Fruit fly (Drosophila melanogaster) whole organism, embryonic: ENCODE measurements around the gene Atg8b.

Experiments used
- Atf3 ChIP-seq: fragments of 200-800 bp; sonication (Bioruptor generic); optimal IDR thresholded peaks from 3 replicates; lab custom pipeline; 2016; ENCODE audit warnings: missing biosample characterization, missing genetic modification characterization
- B-H2 ChIP-seq: fragments of 200-800 bp; sonication (Bioruptor generic); optimal IDR thresholded peaks from 2 replicates; lab custom pipeline; 2018; ENCODE audit warnings: missing biosample characterization, mild to moderate bottlenecking, missing genetic modification characterization
- Blimp-1 ChIP-seq: fragments of 200-800 bp; sonication (Bioruptor generic); optimal IDR thresholded peaks from 3 replicates; lab custom pipeline; 2018; ENCODE audit warnings: missing biosample characterization, missing genetic modification characterization, mild to moderate bottlenecking, moderate library complexity, missing genetic modification reagents
- CG10462 ChIP-seq: fragments of 200-800 bp; sonication (Bioruptor generic); optimal IDR thresholded peaks from 2 replicates; lab custom pipeline; 2016; ENCODE audit warnings: missing biosample characterization, missing genetic modification characterization
- CG10565 ChIP-seq: fragments of 200-800 bp; sonication (Bioruptor generic); optimal IDR thresholded peaks from 3 replicates; lab custom pipeline; 2016; ENCODE audit warnings: missing biosample characterization, mild to moderate bottlenecking, missing genetic modification characterization
- CG11504 ChIP-seq: fragments of 200-800 bp; sonication (Bioruptor generic); optimal IDR thresholded peaks from 3 replicates; lab custom pipeline; 2019; ENCODE audit warnings: missing biosample characterization, mild to moderate bottlenecking, missing genetic modification characterization, moderate library complexity
- CG13894 ChIP-seq: fragments of 200-800 bp; sonication (Bioruptor generic); optimal IDR thresholded peaks from 3 replicates; lab custom pipeline; 2018; ENCODE audit warnings: missing biosample characterization, mild to moderate bottlenecking, missing genetic modification characterization, moderate library complexity
- CG17361 ChIP-seq: fragments of 200-800 bp; sonication (Bioruptor generic); IDR thresholded peaks from 3 replicates; pipeline ENCODE4 v1.3.6; 2022; ENCODE audit warnings: missing biosample characterization, missing genetic modification characterization
- CG17829 ChIP-seq: fragments of 200-800 bp; optimal IDR thresholded peaks from 2 replicates; lab custom pipeline; 2019; ENCODE audit warnings: missing biosample characterization, mild to moderate bottlenecking, missing genetic modification characterization, moderate library complexity
- CG18011 ChIP-seq: fragments of 200-800 bp; sonication (Bioruptor generic); optimal IDR thresholded peaks from 2 replicates; lab custom pipeline; 2017; ENCODE audit warnings: missing biosample characterization, missing genetic modification characterization, mild to moderate bottlenecking, moderate library complexity, missing genotype
- CG2129 ChIP-seq: fragments of 200-800 bp; sonication (Bioruptor generic); IDR thresholded peaks from 2 replicates; pipeline ENCODE4 v1.3.6; 2022; ENCODE audit warnings: missing biosample characterization, missing genetic modification characterization; ENCODE audit not compliant: partially characterized antibody
- CG2875 ChIP-seq: fragments of 200-800 bp; sonication (Bioruptor generic); optimal IDR thresholded peaks from 2 replicates; lab custom pipeline; 2017; ENCODE audit warnings: missing biosample characterization, mild to moderate bottlenecking, missing genetic modification characterization, missing genetic modification reagents
- CG43689 ChIP-seq: fragments of 200-800 bp; sonication (Bioruptor generic); IDR thresholded peaks from 2 replicates; pipeline ENCODE4 v1.3.6; 2022; ENCODE audit warnings: missing biosample characterization, missing genetic modification characterization
- CG4404 ChIP-seq: fragments of 200-800 bp; sonication (Bioruptor generic); IDR thresholded peaks from 2 replicates; pipeline ENCODE4 v1.3.6; 2022; ENCODE audit warnings: missing biosample characterization, missing genetic modification characterization
- CG7786 ChIP-seq: fragments of 200-800 bp; sonication (Bioruptor generic); optimal IDR thresholded peaks from 2 replicates; lab custom pipeline; 2016; ENCODE audit warnings: missing biosample characterization, missing genetic modification characterization
- CG7928 ChIP-seq: fragments of 200-800 bp; sonication (Bioruptor generic); optimal IDR thresholded peaks from 2 replicates; lab custom pipeline; 2017; ENCODE audit warnings: missing biosample characterization, mild to moderate bottlenecking, missing genetic modification characterization
- CG7963 ChIP-seq: fragments of 200-800 bp; sonication (Bioruptor generic); IDR thresholded peaks from 3 replicates; pipeline ENCODE4 v1.3.6; 2022; ENCODE audit warnings: missing biosample characterization, missing genetic modification characterization; ENCODE audit not compliant: partially characterized antibody
- CG8089 ChIP-seq: fragments of 200-800 bp; sonication (Bioruptor generic); optimal IDR thresholded peaks from 3 replicates; lab custom pipeline; 2016; ENCODE audit warnings: missing biosample characterization, missing genetic modification characterization
- CG9437 ChIP-seq: fragments of 200-800 bp; sonication (Bioruptor generic); optimal IDR thresholded peaks from 2 replicates; lab custom pipeline; 2018; ENCODE audit warnings: missing biosample characterization, mild to moderate bottlenecking, missing genetic modification characterization
- CrebB ChIP-seq: fragments of 200-800 bp; sonication (Bioruptor generic); optimal IDR thresholded peaks from 3 replicates; lab custom pipeline; 2018; ENCODE audit warnings: missing biosample characterization, mild to moderate bottlenecking, missing genetic modification characterization
- E2f2 ChIP-seq: fragments of 200-800 bp; sonication (Bioruptor generic); IDR thresholded peaks from 2 replicates; pipeline ENCODE4 v1.3.6; 2022; ENCODE audit warnings: missing biosample characterization, missing genetic modification characterization
- Ets65A ChIP-seq: fragments of 200-800 bp; sonication (Bioruptor generic); peaks from one replicate; lab custom pipeline; 2016; ENCODE audit warnings: missing biosample characterization, missing genetic modification characterization
- HmgZ ChIP-seq: fragments of 200-800 bp; sonication (Bioruptor generic); optimal IDR thresholded peaks from 2 replicates; lab custom pipeline; 2018; ENCODE audit warnings: missing biosample characterization, mild to moderate bottlenecking, missing genetic modification characterization
- Hr78 ChIP-seq, 2 experiments: fragments of 200-800 bp in 1 of 2; fragments of >200 bp in 1 of 2; sonication (Bioruptor generic) in 1 of 2; optimal IDR thresholded peaks; 2 replicates each; lab custom pipeline; 2017 to 2019; ENCODE audit warnings: missing biosample characterization in 2 of 2, missing genetic modification characterization in 2 of 2, mild to moderate bottlenecking in 1 of 2, moderate library complexity in 1 of 2
- Lim3 ChIP-seq: fragments of 200-800 bp; sonication (Bioruptor generic); IDR thresholded peaks from 2 replicates; pipeline ENCODE4 v1.3.6; 2022; ENCODE audit warnings: missing biosample characterization, missing genetic modification characterization
- MBD-R2 ChIP-seq: fragments of 200-800 bp; sonication (Bioruptor generic); IDR thresholded peaks from 2 replicates; pipeline ENCODE4 v1.3.6; 2022; ENCODE audit warnings: missing biosample characterization, missing genetic modification characterization
- Ptx1 ChIP-seq: fragments of 200-800 bp; sonication (Bioruptor generic); IDR thresholded peaks from 2 replicates; pipeline ENCODE4 v1.3.6; 2022; ENCODE audit warnings: missing biosample characterization, missing genetic modification characterization
- Rfx ChIP-seq: fragments of 200-800 bp; sonication (Bioruptor generic); IDR thresholded peaks from 2 replicates; pipeline ENCODE4 v1.3.6; 2022; ENCODE audit warnings: missing biosample characterization, missing genetic modification characterization
- Sox100B ChIP-seq: fragments of 200-800 bp; sonication (Bioruptor generic); optimal IDR thresholded peaks from 3 replicates; lab custom pipeline; 2018; ENCODE audit warnings: missing biosample characterization, mild to moderate bottlenecking, missing genetic modification characterization
- Trl ChIP-seq, 3 experiments: fragments of >200 bp in 2 of 3; fragments of 200-800 bp in 1 of 3; sonication (Bioruptor generic) in 1 of 3; optimal IDR thresholded peaks; 2 replicates in 1 of 3; 3 replicates in 2 of 3; lab custom pipeline; 2016 to 2017; ENCODE audit warnings: missing biosample characterization in 1 of 3, missing genetic modification characterization in 1 of 3
- az2 ChIP-seq: fragments of 200-800 bp; sonication (Bioruptor generic); optimal IDR thresholded peaks from 3 replicates; lab custom pipeline; 2016; ENCODE audit warnings: missing biosample characterization, missing genetic modification characterization
- bigmax ChIP-seq: fragments of 200-800 bp; sonication (Bioruptor generic); optimal IDR thresholded peaks from 2 replicates; lab custom pipeline; 2018; ENCODE audit warnings: missing biosample characterization, mild to moderate bottlenecking, missing genetic modification characterization
- br ChIP-seq: fragments of >200 bp; optimal IDR thresholded peaks from 2 replicates; lab custom pipeline; 2017
- chinmo ChIP-seq: fragments of 200-800 bp; sonication (Bioruptor generic); IDR thresholded peaks from 4 replicates; pipeline ENCODE4 v1.3.6; 2022; ENCODE audit warnings: missing biosample characterization, missing genetic modification characterization; ENCODE audit not compliant: partially characterized antibody
- dimm ChIP-seq: fragments of 200-800 bp; sonication (Bioruptor generic); IDR thresholded peaks from 2 replicates; pipeline ENCODE4 v1.3.6; 2022; ENCODE audit warnings: missing biosample characterization, missing genetic modification characterization
- disco-r ChIP-seq: fragments of 200-800 bp; sonication (Bioruptor generic); optimal IDR thresholded peaks from 2 replicates; lab custom pipeline; 2016; ENCODE audit warnings: missing biosample characterization, missing genetic modification characterization
- en ChIP-seq: fragments of 200-800 bp; sonication (Bioruptor generic); optimal IDR thresholded peaks from 2 replicates; lab custom pipeline; 2016; ENCODE audit warnings: missing biosample characterization, missing genetic modification characterization
- grn ChIP-seq: fragments of 200-800 bp; sonication (Bioruptor generic); optimal IDR thresholded peaks from 3 replicates; lab custom pipeline; 2017; ENCODE audit warnings: missing biosample characterization, missing genetic modification characterization
- lmd ChIP-seq: fragments of 200-800 bp; sonication (Bioruptor generic); IDR thresholded peaks from 2 replicates; pipeline ENCODE4 v1.3.6; 2022; ENCODE audit warnings: missing biosample characterization, missing genetic modification characterization
- lola ChIP-seq, 3 experiments: fragments of >200 bp in 2 of 3; fragments of 200-800 bp in 1 of 3; sonication (Bioruptor generic) in 1 of 3; optimal IDR thresholded peaks; 2 replicates each; lab custom pipeline; 2017 to 2019; ENCODE audit warnings: missing biosample characterization in 3 of 3, missing genetic modification characterization in 3 of 3, mild to moderate bottlenecking in 1 of 3, moderate library complexity in 1 of 3
- org-1 ChIP-seq: fragments of 200-800 bp; sonication (Bioruptor generic); optimal IDR thresholded peaks from 2 replicates; lab custom pipeline; 2017; ENCODE audit warnings: missing biosample characterization, missing genetic modification characterization
- otp ChIP-seq: fragments of 200-800 bp; sonication (Bioruptor generic); IDR thresholded peaks from 3 replicates; pipeline ENCODE4, ENCODE4 v1.3.6; 2022; ENCODE audit warnings: missing biosample characterization, missing genetic modification characterization
- row ChIP-seq: fragments of 200-800 bp; sonication (Bioruptor generic); IDR thresholded peaks from 3 replicates; pipeline ENCODE4 v1.3.6; 2022; ENCODE audit warnings: missing biosample characterization, missing genetic modification characterization
- sens ChIP-seq: fragments of 200-800 bp; sonication (Bioruptor generic); peaks from one replicate; lab custom pipeline; 2016; ENCODE audit warnings: missing biosample characterization, missing genetic modification characterization
- sisA ChIP-seq: fragments of 200-800 bp; sonication (Bioruptor generic); IDR thresholded peaks from 2 replicates; pipeline ENCODE4 v1.3.6; 2022; ENCODE audit warnings: missing biosample characterization, missing genetic modification characterization
- slp2 ChIP-seq: fragments of 200-800 bp; sonication (Bioruptor generic); optimal IDR thresholded peaks from 2 replicates; lab custom pipeline; 2016; ENCODE audit warnings: missing biosample characterization, missing genetic modification characterization
- sr ChIP-seq: fragments of 200-800 bp; sonication (Bioruptor generic); IDR thresholded peaks from 3 replicates; pipeline ENCODE4 v1.3.6; 2022; ENCODE audit warnings: missing biosample characterization, missing genetic modification characterization
- ttk ChIP-seq: fragments of 200-800 bp; sonication (Bioruptor generic); IDR thresholded peaks from 2 replicates; pipeline ENCODE4 v2.1.2; 2022; ENCODE audit warnings: missing biosample characterization, missing genetic modification characterization
- wdn ChIP-seq: fragments of 200-800 bp; sonication (Bioruptor generic); IDR thresholded peaks from 2 replicates; pipeline ENCODE4 v1.3.6; 2022; ENCODE audit warnings: missing biosample characterization, missing genetic modification characterization
- zfh2 ChIP-seq: fragments of 200-800 bp; sonication (Bioruptor generic); optimal IDR thresholded peaks from 2 replicates; lab custom pipeline; 2016; ENCODE audit warnings: missing biosample characterization, missing genetic modification characterization

Atg8b gene

dm6 chr3R:17680639-17681302 lies 44.1 kb downstream of the Atg8b start (continued):
- peak; percentile 61 for TF ChIP-seq CG9437 (GFP tag; lab: Kevin White, UChicago)
- TF ChIP-seq dimm, result no peak
- peak; percentile 4 to 45 for TF ChIP-seq Trl (optimal IDR thresholded peaks at IDR 0.05; lab: Kevin White, UChicago)
- no peak for TF ChIP-seq Trl (GFP tag; optimal IDR thresholded peaks at IDR 0.05; lab: Kevin White, UChicago)
- peak in 1 of 3 experiments; percentile 68 for TF ChIP-seq lola (GFP tag; optimal IDR thresholded peaks at IDR 0.05; lab: Kevin White, UChicago)
- TF ChIP-seq CG17361 (GFP tag; lab: Robert Waterston, UW), result no peak
- no peak for TF ChIP-seq sisA (GFP tag; lab: Robert Waterston, UW)
- TF ChIP-seq slp2 (GFP tag; lab: Kevin White, UChicago), result no peak
- no peak for TF ChIP-seq CG7963 (GFP tag; lab: Robert Waterston, UW)
- TF ChIP-seq sens, result peak; percentile 89
- no peak for TF ChIP-seq CG13894
- TF ChIP-seq Atf3 (GFP tag; lab: Kevin White, UChicago), result no peak
- 0 out of 4 replicates have a peak, but pooled peaks have one; percentile 63 for TF ChIP-seq chinmo (GFP tag; lab: Robert Waterston, UW)
- no peak; the same call in 1 of the 2 replicates for TF ChIP-seq ttk (GFP tag; lab: Robert Waterston, UW)
- TF ChIP-seq row, result peak; percentile 82
- no peak for TF ChIP-seq CG7928 (GFP tag; lab: Kevin White, UChicago)
- peak; percentile 48 for TF ChIP-seq CG2875 (GFP tag; lab: Kevin White, UChicago)
- TF ChIP-seq disco-r (GFP tag; lab: Kevin White, UChicago), result no peak
- TF ChIP-seq zfh2 (GFP tag; lab: Kevin White, UChicago), result peak; percentile 30
- no peak for TF ChIP-seq E2f2 (GFP tag; lab: Robert Waterston, UW)
- TF ChIP-seq org-1, result peak; percentile 40
- TF ChIP-seq B-H2 (GFP tag; lab: Kevin White, UChicago), result no peak
- peak; percentile 49 for TF ChIP-seq Ets65A
- TF ChIP-seq bigmax, result no peak
- no peak for TF ChIP-seq CG10565 (GFP tag; lab: Kevin White, UChicago)
- no peak for TF ChIP-seq en (GFP tag; lab: Kevin White, UChicago)
- TF ChIP-seq Blimp-1, result peak; percentile 56
- TF ChIP-seq HmgZ (tag; lab: Kevin White, UChicago), result no peak
- TF ChIP-seq Rfx (GFP tag; lab: Robert Waterston, UW), result no peak
- no peak for TF ChIP-seq CG18011 (GFP tag; lab: Kevin White, UChicago)
- no peak for TF ChIP-seq CG7786 (GFP tag; lab: Kevin White, UChicago)
- no peak for TF ChIP-seq CrebB (tag; lab: Kevin White, UChicago)
- TF ChIP-seq CG2129, result no peak
- TF ChIP-seq Lim3 (GFP tag; lab: Robert Waterston, UW), result no peak
- TF ChIP-seq sr (GFP tag; lab: Robert Waterston, UW), result no peak
- TF ChIP-seq CG43689 (GFP tag; lab: Robert Waterston, UW), result no peak
- TF ChIP-seq CG8089, result no peak
- TF ChIP-seq br (lab: Kevin White, UChicago), result no peak
- TF ChIP-seq lmd (GFP tag; lab: Robert Waterston, UW), result peak; percentile 32; the same call in 1 of the 2 replicates
- TF ChIP-seq CG17829, result peak; percentile 49
- TF ChIP-seq CG10462 (GFP tag; lab: Kevin White, UChicago), result peak; percentile 44
- no peak for TF ChIP-seq CG4404
- no peak for TF ChIP-seq MBD-R2 (GFP tag; lab: Robert Waterston, UW)
- no peak for TF ChIP-seq Sox100B (GFP tag; lab: Kevin White, UChicago)
- TF ChIP-seq az2 (GFP tag; lab: Kevin White, UChicago), result peak; percentile 30
- peak; percentile 71 for TF ChIP-seq CG11504 (tag; lab: Kevin White, UChicago)
- 0 out of 3 replicates have a peak, but pooled peaks have one; percentile 20 for TF ChIP-seq otp (GFP tag; lab: Robert Waterston, UW)
- TF ChIP-seq Ptx1 (GFP tag; lab: Robert Waterston, UW), result no peak
- peak in 1 of 2 experiments; percentile 7 for TF ChIP-seq Hr78 (GFP tag; optimal IDR thresholded peaks at IDR 0.05; lab: Kevin White, UChicago)
- no peak for TF ChIP-seq wdn (GFP tag; lab: Robert Waterston, UW)
- TF ChIP-seq grn (GFP tag; lab: Kevin White, UChicago), result no peak
